Fruit fly (Drosophila melanogaster) whole organism, adult: ENCODE measurements around the gene CG9519.

Experiments
- CG11617 ChIP-seq: fragments of 200-800 bp; sonication (Bioruptor generic); optimal IDR thresholded peaks from 2 replicates; lab custom pipeline; 2017; ENCODE audit warnings: mild to moderate bottlenecking, missing biosample characterization, missing genetic modification reagents, missing genetic modification characterization
- CG12768 ChIP-seq: fragments of 200-800 bp; sonication (Bioruptor generic); optimal IDR thresholded peaks from 2 replicates; lab custom pipeline; 2017; ENCODE audit warnings: missing biosample characterization, missing genetic modification characterization, mild to moderate bottlenecking, moderate library complexity, missing genetic modification reagents
- CG14711 ChIP-seq: fragments of 200-800 bp; sonication (Bioruptor generic); optimal IDR thresholded peaks from 2 replicates; lab custom pipeline; 2018; ENCODE audit warnings: missing biosample characterization, mild to moderate bottlenecking, missing genetic modification characterization, moderate library complexity
- CG1620 ChIP-seq: fragments of 200-800 bp; sonication (Bioruptor generic); optimal IDR thresholded peaks from 2 replicates; lab custom pipeline; 2016; ENCODE audit warnings: missing biosample characterization, missing genetic modification characterization
- CG33017 ChIP-seq: fragments of 200-800 bp; sonication (Bioruptor generic); optimal IDR thresholded peaks from 2 replicates; lab custom pipeline; 2018; ENCODE audit warnings: missing biosample characterization, mild to moderate bottlenecking, missing genetic modification characterization, moderate library complexity
- CG5204 ChIP-seq: fragments of 200-800 bp; sonication (Bioruptor generic); optimal IDR thresholded peaks from 2 replicates; lab custom pipeline; 2016; ENCODE audit warnings: missing biosample characterization, missing genetic modification characterization
- CG7045 ChIP-seq: fragments of 200-800 bp; sonication (Bioruptor generic); optimal IDR thresholded peaks from 2 replicates; lab custom pipeline; 2017; ENCODE audit warnings: missing biosample characterization, mild to moderate bottlenecking, missing genetic modification characterization
- CG7101 ChIP-seq: fragments of 200-800 bp; sonication (Bioruptor generic); optimal IDR thresholded peaks from 2 replicates; lab custom pipeline; 2018; ENCODE audit warnings: missing biosample characterization, mild to moderate bottlenecking, missing genetic modification characterization, moderate library complexity
- Clk ChIP-seq: fragments of 200-800 bp; sonication (Bioruptor generic); optimal IDR thresholded peaks from 2 replicates; lab custom pipeline; 2017; ENCODE audit warnings: missing biosample characterization, missing genetic modification characterization
- Crg-1 ChIP-seq: fragments of 200-800 bp; sonication (Bioruptor generic); optimal IDR thresholded peaks from 2 replicates; lab custom pipeline; 2016; ENCODE audit warnings: missing biosample characterization, missing genetic modification characterization
- Hr96 ChIP-seq: fragments of 200-800 bp; sonication (Bioruptor generic); optimal IDR thresholded peaks from 2 replicates; lab custom pipeline; 2016; ENCODE audit warnings: missing biosample characterization, missing genetic modification characterization
- Mnt ChIP-seq: fragments of 200-800 bp; sonication (Bioruptor generic); optimal IDR thresholded peaks from 2 replicates; lab custom pipeline; 2016; ENCODE audit warnings: missing biosample characterization, mild to moderate bottlenecking, missing genetic modification characterization
- bab1 ChIP-seq: fragments of 200-800 bp; sonication (Bioruptor generic); optimal IDR thresholded peaks from 3 replicates; lab custom pipeline; 2019; ENCODE audit warnings: missing biosample characterization, mild to moderate bottlenecking, missing genetic modification characterization, moderate library complexity
- cic ChIP-seq: fragments of 200-800 bp; sonication (Bioruptor generic); optimal IDR thresholded peaks from 2 replicates; lab custom pipeline; 2017; ENCODE audit warnings: missing biosample characterization, mild to moderate bottlenecking, missing genetic modification characterization, moderate library complexity
- cnc ChIP-seq, 2 experiments: fragments of >200 bp; optimal IDR thresholded peaks; 2 replicates each; lab custom pipeline; 2017
- kay ChIP-seq: fragments of 200-800 bp; sonication (Bioruptor generic); peaks from one replicate; lab custom pipeline; 2016; ENCODE audit warnings: missing biosample characterization, missing genetic modification characterization, borderline replicate concordance
- ovo ChIP-seq: fragments of 200-800 bp; sonication (Bioruptor generic); optimal IDR thresholded peaks from 2 replicates; lab custom pipeline; 2016; ENCODE audit warnings: missing biosample characterization, missing genetic modification characterization
- pad ChIP-seq: fragments of 200-800 bp; sonication (Bioruptor generic); optimal IDR thresholded peaks from 3 replicates; lab custom pipeline; 2017; ENCODE audit warnings: missing biosample characterization, missing genetic modification characterization, mild to moderate bottlenecking, moderate library complexity, missing genetic modification reagents
- tj ChIP-seq: fragments of 200-800 bp; sonication (Bioruptor generic); optimal IDR thresholded peaks from 3 replicates; lab custom pipeline; 2017; ENCODE audit warnings: missing biosample characterization, mild to moderate bottlenecking, missing genetic modification characterization, moderate library complexity
- toe ChIP-seq: fragments of 200-800 bp; sonication (Bioruptor generic); optimal IDR thresholded peaks from 2 replicates; lab custom pipeline; 2016; ENCODE audit warnings: missing biosample characterization, missing genetic modification characterization

Gene CG9519

dm6 chrX:14856261-14856660 is at the start of gene CG9519:
TSS of gene CG9519 (minus strand) at chrX:14856361.
- TF ChIP-seq tj (GFP tag; lab: Kevin White, UChicago) (no peak), kay (GFP tag; lab: Kevin White, UChicago) (peak; percentile 11)

- no peak for TF ChIP-seq CG33017 (tag; lab: Kevin White, UChicago)
- peak; percentile 11 for TF ChIP-seq ovo (GFP tag; lab: Kevin White, UChicago)
- TF ChIP-seq Clk: no peak
- no peak for TF ChIP-seq cnc (optimal IDR thresholded peaks at IDR 0.05; lab: Kevin White, UChicago)
- TF ChIP-seq kay (GFP tag; lab: Kevin White, UChicago): peak; percentile 1
- TF ChIP-seq Hr96 (GFP tag; lab: Kevin White, UChicago): peak; percentile 25
- peak; percentile 1 for TF ChIP-seq Mnt (GFP tag; lab: Kevin White, UChicago)
Observed at dm6 chrX:14905499-14906044, 49.4 kb upstream of the CG9519 start, which contains the start of gene CG9512. TSS of gene CG9512 (minus strand) at chrX:14905549.

- no peak for TF ChIP-seq cnc (optimal IDR thresholded peaks at IDR 0.05; lab: Kevin White, UChicago)
- TF ChIP-seq CG7045: no peak
- TF ChIP-seq Clk: no peak
- no peak for TF ChIP-seq CG7101 (tag; lab: Kevin White, UChicago)
- no peak for TF ChIP-seq Crg-1 (GFP tag; lab: Kevin White, UChicago)
- no peak for TF ChIP-seq ovo (GFP tag; lab: Kevin White, UChicago)
- no peak for TF ChIP-seq Hr96 (GFP tag; lab: Kevin White, UChicago)
- no peak for TF ChIP-seq CG5204 (GFP tag; lab: Kevin White, UChicago)
- TF ChIP-seq toe (GFP tag; lab: Kevin White, UChicago): no peak
- TF ChIP-seq Mnt (GFP tag; lab: Kevin White, UChicago): no peak
Observed at dm6 chrX:14897592-14897991, 41.4 kb upstream of the CG9519 start.

- TF ChIP-seq CG11617 (GFP tag; lab: Kevin White, UChicago): no peak
- TF ChIP-seq cic (GFP tag; lab: Kevin White, UChicago): no peak
- TF ChIP-seq cnc (optimal IDR thresholded peaks at IDR 0.05; lab: Kevin White, UChicago): no peak
- TF ChIP-seq tj (GFP tag; lab: Kevin White, UChicago): no peak
- TF ChIP-seq CG12768: no peak
- no peak for TF ChIP-seq bab1
- no peak for TF ChIP-seq Clk
- TF ChIP-seq ovo (GFP tag; lab: Kevin White, UChicago): no peak
- no peak for TF ChIP-seq CG7101 (tag; lab: Kevin White, UChicago)
- TF ChIP-seq CG33017 (tag; lab: Kevin White, UChicago): no peak
- TF ChIP-seq kay (GFP tag; lab: Kevin White, UChicago): no peak
- no peak for TF ChIP-seq Hr96 (GFP tag; lab: Kevin White, UChicago)
- no peak for TF ChIP-seq CG14711 (tag; lab: Kevin White, UChicago)
- TF ChIP-seq Crg-1 (GFP tag; lab: Kevin White, UChicago): no peak
- TF ChIP-seq CG7045: no peak
- no peak for TF ChIP-seq pad (GFP tag; lab: Kevin White, UChicago)
- no peak for TF ChIP-seq Mnt (GFP tag; lab: Kevin White, UChicago)
- no peak for TF ChIP-seq CG5204 (GFP tag; lab: Kevin White, UChicago)
- no peak for TF ChIP-seq CG1620 (GFP tag; lab: Kevin White, UChicago)
Observed at dm6 chrX:14896791-14897190, 40.6 kb upstream of the CG9519 start, which contains the start of gene CG9514. TSS of gene CG9514 (minus strand) at chrX:14896891.

dm6 chrX:14896310-14896709 is 40.1 kb upstream of the CG9519 start:
- TF ChIP-seq CG33017 (tag; lab: Kevin White, UChicago) (no peak), CG7045 (no peak), Mnt (GFP tag; lab: Kevin White, UChicago) (no peak), pad (GFP tag; lab: Kevin White, UChicago) (no peak), Hr96 (GFP tag; lab: Kevin White, UChicago) (no peak), cic (GFP tag; lab: Kevin White, UChicago) (no peak), toe (GFP tag; lab: Kevin White, UChicago) (no peak), bab1 (no peak), CG12768 (no peak), tj (GFP tag; lab: Kevin White, UChicago) (no peak)

- TF ChIP-seq kay (GFP tag; lab: Kevin White, UChicago) (no peak), pad (GFP tag; lab: Kevin White, UChicago) (no peak), ovo (GFP tag; lab: Kevin White, UChicago) (no peak), CG1620 (GFP tag; lab: Kevin White, UChicago) (no peak), CG11617 (GFP tag; lab: Kevin White, UChicago) (no peak), CG7101 (tag; lab: Kevin White, UChicago) (no peak), Clk (no peak), bab1 (no peak), CG33017 (tag; lab: Kevin White, UChicago) (no peak), CG14711 (tag; lab: Kevin White, UChicago) (no peak), cic (GFP tag; lab: Kevin White, UChicago) (no peak), CG12768 (no peak), cnc (optimal IDR thresholded peaks at IDR 0.05; lab: Kevin White, UChicago) (no peak), Hr96 (GFP tag; lab: Kevin White, UChicago) (no peak), tj (GFP tag; lab: Kevin White, UChicago) (no peak), Crg-1 (GFP tag; lab: Kevin White, UChicago) (no peak), toe (GFP tag; lab: Kevin White, UChicago) (no peak), Mnt (GFP tag; lab: Kevin White, UChicago) (no peak), CG7045 (no peak)
Observed at dm6 chrX:14893872-14894271, 37.7 kb upstream of the CG9519 start.
